Worm (Caenorhabditis elegans) whole organism, L4 larva: ENCODE results near the gene F40G12.11.
"Not testable (repeated sequence)": the region's sequence is repeated elsewhere in the genome, so short reads cannot be mapped to it uniquely, and the experiment has no call there.

Experiments
- D1046.2 ChIP-seq: fragments of 200-800 bp; sonication (Bioruptor generic); IDR thresholded peaks from 2 replicates; pipeline ENCODE4 v1.3.6; 2022; ENCODE audit warnings: missing genetic modification characterization, missing compliant biosample characterization
- F26F4.8 ChIP-seq: fragments of 200-800 bp; sonication (Bioruptor generic); conservative IDR thresholded peaks from 2 replicates; pipeline ENCODE4 v1.3.6; 2022; ENCODE audit warnings: missing genetic modification characterization, missing compliant biosample characterization
- F44E2.7 ChIP-seq: fragments of 200-800 bp; sonication (Bioruptor generic); IDR thresholded peaks from 2 replicates; pipeline ENCODE4 v2.1.2; 2022; ENCODE audit warnings: missing genetic modification characterization, missing compliant biosample characterization
- R02D3.7 ChIP-seq: fragments of 150-350 bp; sonication (generic microtip); optimal IDR thresholded peaks from 3 replicates; lab custom pipeline; 2014; ENCODE audit warnings: missing biosample characterization, missing genetic modification characterization
- T26A8.4 ChIP-seq: fragments of 200-800 bp; sonication (Bioruptor generic); IDR thresholded peaks from 2 replicates; pipeline ENCODE4 v1.3.6; 2022; ENCODE audit warnings: missing genetic modification characterization, missing compliant biosample characterization
- Y105C5A.15 ChIP-seq: fragments of 200-800 bp; sonication (Bioruptor generic); IDR thresholded peaks from 2 replicates; pipeline ENCODE4 v1.3.6; 2022; ENCODE audit warnings: missing genetic modification characterization, missing compliant biosample characterization
- Y48G9A.11 ChIP-seq: fragments of 200-800 bp; sonication (Bioruptor generic); IDR thresholded peaks from 2 replicates; pipeline ENCODE4 v1.3.6; 2022; ENCODE audit warnings: missing genetic modification reagents, missing genetic modification characterization, missing compliant biosample characterization
- aly-2 ChIP-seq: sonication (generic microtip); optimal IDR thresholded peaks from 2 replicates; lab custom pipeline; 2018; ENCODE audit warnings: missing biosample characterization, missing genetic modification characterization
- ama-1 ChIP-seq: fragments of 150-350 bp; optimal IDR thresholded peaks from 2 replicates; lab custom pipeline; 2014; ENCODE audit warnings: inconsistent platforms, mixed read lengths
- arid-1 ChIP-seq: fragments of 200-800 bp; sonication (Bioruptor generic); conservative IDR thresholded peaks from 2 replicates; pipeline ENCODE4 v1.3.6; 2022; ENCODE audit warnings: missing genetic modification reagents, missing genetic modification characterization, missing compliant biosample characterization
- ceh-20 ChIP-seq: fragments of 200-800 bp; sonication (Bioruptor generic); IDR thresholded peaks from 2 replicates; pipeline ENCODE4 v1.3.6; 2022; ENCODE audit warnings: missing genetic modification reagents, missing genetic modification characterization, missing compliant biosample characterization
- ceh-44 ChIP-seq: fragments of 200-800 bp; sonication (Bioruptor generic); IDR thresholded peaks from 2 replicates; pipeline ENCODE4 v1.3.6; 2022; ENCODE audit warnings: missing genetic modification reagents, missing genetic modification characterization, missing compliant biosample characterization
- ctbp-1 ChIP-seq: fragments of 200-800 bp; sonication (Bioruptor generic); IDR thresholded peaks from 2 replicates; pipeline ENCODE4 v1.3.6; 2022; ENCODE audit warnings: missing genetic modification reagents, missing genetic modification characterization, missing compliant biosample characterization
- daf-8 ChIP-seq: fragments of 200-800 bp; sonication (Bioruptor generic); IDR thresholded peaks from 2 replicates; pipeline ENCODE4 v1.3.6; 2022; ENCODE audit warnings: missing genetic modification characterization, missing compliant biosample characterization
- dmd-6 ChIP-seq: fragments of 200-800 bp; sonication (Bioruptor generic); IDR thresholded peaks from 2 replicates; pipeline ENCODE4 v1.3.6; 2022; ENCODE audit warnings: missing genetic modification reagents, missing genetic modification characterization, missing compliant biosample characterization
- dmd-8 ChIP-seq: fragments of 200-800 bp; sonication (Bioruptor generic); IDR thresholded peaks from 2 replicates; pipeline ENCODE4 v1.3.6; 2022; ENCODE audit warnings: missing genetic modification characterization, missing compliant biosample characterization
- dpl-1 ChIP-seq: fragments of 150-350 bp; optimal IDR thresholded peaks from 2 replicates; lab custom pipeline; 2014; ENCODE audit warnings: missing biosample characterization, missing genetic modification reagents, missing genetic modification characterization
- duxl-1 ChIP-seq: sonication (generic microtip); optimal IDR thresholded peaks from 2 replicates; lab custom pipeline; 2016; ENCODE audit warnings: mild to moderate bottlenecking, missing genetic modification characterization, moderate library complexity, missing compliant biosample characterization; ENCODE audit not compliant: poor library complexity
- egl-43 ChIP-seq: fragments of 200-800 bp; sonication (Bioruptor generic); IDR thresholded peaks from 2 replicates; pipeline ENCODE4 v1.3.6; 2022; ENCODE audit warnings: missing genetic modification reagents, missing genetic modification characterization, missing compliant biosample characterization
- fkh-10 ChIP-seq: fragments of 150-350 bp; optimal IDR thresholded peaks from 2 replicates; lab custom pipeline; 2014; ENCODE audit warnings: missing biosample characterization, missing genetic modification reagents, missing genetic modification characterization
- hmg-1.1 ChIP-seq: fragments of 200-800 bp; sonication (Bioruptor generic); IDR thresholded peaks from 2 replicates; pipeline ENCODE4 v1.3.6; 2022; ENCODE audit warnings: missing genetic modification reagents, missing genetic modification characterization, missing compliant biosample characterization
- lim-7 ChIP-seq: fragments of 200-800 bp; sonication (Bioruptor generic); IDR thresholded peaks from 2 replicates; pipeline ENCODE4 v1.3.6; 2022; ENCODE audit warnings: missing genetic modification characterization, missing compliant biosample characterization
- lin-38 ChIP-seq: fragments of 200-800 bp; sonication (Bioruptor generic); IDR thresholded peaks from 2 replicates; pipeline ENCODE4 v1.3.6; 2022; ENCODE audit warnings: missing genetic modification reagents, missing genetic modification characterization, missing compliant biosample characterization
- lir-3 ChIP-seq: sonication (generic microtip); optimal IDR thresholded peaks from 2 replicates; lab custom pipeline; 2016; ENCODE audit warnings: mild to moderate bottlenecking, missing genetic modification characterization, missing compliant biosample characterization
- madf-5 ChIP-seq, 2 experiments: fragments of 200-800 bp; sonication (Bioruptor generic); IDR thresholded peaks; 2 replicates each; pipeline ENCODE4 v1.3.6; 2022; ENCODE audit warnings: missing compliant biosample characterization in 2 of 2, missing genetic modification characterization in 2 of 2
- madf-9 ChIP-seq: fragments of 200-800 bp; sonication (Bioruptor generic); conservative IDR thresholded peaks from 2 replicates; pipeline ENCODE4 v1.3.6; 2022; ENCODE audit warnings: missing genetic modification reagents, missing genetic modification characterization, missing compliant biosample characterization
- mdt-29 ChIP-seq: fragments of 200-800 bp; sonication (Bioruptor generic); IDR thresholded peaks from 2 replicates; pipeline ENCODE4 v1.3.6; 2022; ENCODE audit warnings: missing genetic modification reagents, missing genetic modification characterization, missing compliant biosample characterization
- mxl-2 ChIP-seq: fragments of 200-800 bp; sonication (Bioruptor generic); conservative IDR thresholded peaks from 2 replicates; pipeline ENCODE4 v1.3.6; 2022; ENCODE audit warnings: missing genetic modification reagents, missing genetic modification characterization, missing compliant biosample characterization
- nhr-41 ChIP-seq: fragments of 200-800 bp; sonication (Bioruptor generic); IDR thresholded peaks from 2 replicates; pipeline ENCODE4 v1.3.6; 2022; ENCODE audit warnings: missing genetic modification reagents, missing genetic modification characterization, missing compliant biosample characterization
- nhr-42 ChIP-seq: fragments of 200-800 bp; sonication (Bioruptor generic); IDR thresholded peaks from 2 replicates; pipeline ENCODE4 v1.3.6; 2022; ENCODE audit warnings: missing genetic modification characterization, missing compliant biosample characterization
- pha-4 ChIP-seq, 2 experiments: fragments of 150-350 bp in 1 of 2; fragments of 200-800 bp in 1 of 2; sonication (Bioruptor generic) in 1 of 2; IDR thresholded peaks in 1 of 2; optimal IDR thresholded peaks in 1 of 2; 2 replicates each; pipeline versions ENCODE4 v1.3.6 to Lab custom; 2014 to 2022; ENCODE audit warnings: missing genetic modification characterization in 2 of 2, missing genetic modification reagents in 2 of 2, missing biosample characterization in 1 of 2, missing compliant biosample characterization in 1 of 2
- php-3 ChIP-seq: fragments of 200-800 bp; sonication (Bioruptor generic); IDR thresholded peaks from 2 replicates; pipeline ENCODE4 v1.3.6; 2022; ENCODE audit warnings: missing genetic modification reagents, missing genetic modification characterization, missing compliant biosample characterization
- saeg-2 ChIP-seq: fragments of 200-800 bp; sonication (Bioruptor generic); IDR thresholded peaks from 2 replicates; pipeline ENCODE4 v1.3.6; 2022; ENCODE audit warnings: missing genetic modification reagents, missing genetic modification characterization, missing compliant biosample characterization
- set-16 ChIP-seq: fragments of 200-800 bp; sonication (Bioruptor generic); IDR thresholded peaks from 2 replicates; pipeline ENCODE4 v1.3.6; 2022; ENCODE audit warnings: missing genetic modification reagents, missing genetic modification characterization, missing compliant biosample characterization
- snpc-1.2 ChIP-seq: fragments of 200-800 bp; sonication (Bioruptor generic); IDR thresholded peaks from 2 replicates; pipeline ENCODE4 v1.3.6; 2022; ENCODE audit warnings: missing genetic modification reagents, missing genetic modification characterization, missing compliant biosample characterization
- tag-97 ChIP-seq: fragments of 200-800 bp; sonication (Bioruptor generic); IDR thresholded peaks from 2 replicates; pipeline ENCODE4 v1.3.6; 2022; ENCODE audit warnings: missing genetic modification characterization, missing compliant biosample characterization
- tra-1 ChIP-seq: fragments of 200-800 bp; sonication (Bioruptor generic); IDR thresholded peaks from 2 replicates; pipeline ENCODE4 v1.3.6; 2022; ENCODE audit warnings: missing genetic modification reagents, missing genetic modification characterization, missing compliant biosample characterization
- vab-7 ChIP-seq: fragments of 200-800 bp; sonication (Bioruptor generic); IDR thresholded peaks from 2 replicates; pipeline ENCODE4 v1.3.6; 2022; ENCODE audit warnings: missing genetic modification reagents, missing genetic modification characterization, missing compliant biosample characterization
- ztf-11 ChIP-seq: fragments of 150-350 bp; optimal IDR thresholded peaks from 2 replicates; lab custom pipeline; 2014; ENCODE audit warnings: missing biosample characterization, missing genetic modification characterization

F40G12.11 gene

DNA sequence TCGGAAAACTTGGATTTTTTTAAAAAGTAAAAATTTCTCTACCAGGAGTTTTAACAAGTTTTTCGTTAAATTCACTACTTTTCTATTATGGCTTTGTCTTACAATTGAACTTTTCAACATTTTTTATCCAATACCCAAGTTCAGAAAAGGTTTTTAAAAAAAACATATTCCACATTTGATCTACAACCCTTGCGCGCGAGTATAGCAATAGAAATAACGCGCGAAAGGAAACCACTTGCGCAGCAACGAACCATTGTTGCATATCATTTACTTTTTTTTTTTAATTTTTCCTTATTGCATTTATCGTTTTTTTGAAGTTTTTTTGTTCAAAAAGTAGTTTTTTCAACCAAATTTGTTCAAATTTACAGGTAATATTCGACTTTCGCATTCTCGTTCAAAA, at the start of gene F40G12.11:
F40G12.11 (plus strand) TSS at position 369 of the 400 bp plus-strand sequence.
- TF ChIP-seq ztf-11 (tag; lab: Kevin White, UChicago) = no peak
- TF ChIP-seq ama-1 (lab: Kevin White, UChicago) = no peak
- TF ChIP-seq Y105C5A.15 (GFP tag; lab: Robert Waterston, UW) = no peak
- TF ChIP-seq tag-97 = no peak
- no peak for TF ChIP-seq fkh-10 (GFP tag; lab: Kevin White, UChicago)
- no peak for TF ChIP-seq egl-43 (GFP tag; lab: Robert Waterston, UW)
- TF ChIP-seq R02D3.7 (tag; lab: Kevin White, UChicago) = no peak
- no peak for TF ChIP-seq aly-2 (tag; lab: Kevin White, UChicago)
- no peak for TF ChIP-seq duxl-1 (tag; lab: Kevin White, UChicago)
- TF ChIP-seq lir-3 (tag; lab: Kevin White, UChicago) = no peak
- no peak for TF ChIP-seq saeg-2
- TF ChIP-seq dpl-1 (GFP tag; lab: Kevin White, UChicago) = no peak

DNA sequence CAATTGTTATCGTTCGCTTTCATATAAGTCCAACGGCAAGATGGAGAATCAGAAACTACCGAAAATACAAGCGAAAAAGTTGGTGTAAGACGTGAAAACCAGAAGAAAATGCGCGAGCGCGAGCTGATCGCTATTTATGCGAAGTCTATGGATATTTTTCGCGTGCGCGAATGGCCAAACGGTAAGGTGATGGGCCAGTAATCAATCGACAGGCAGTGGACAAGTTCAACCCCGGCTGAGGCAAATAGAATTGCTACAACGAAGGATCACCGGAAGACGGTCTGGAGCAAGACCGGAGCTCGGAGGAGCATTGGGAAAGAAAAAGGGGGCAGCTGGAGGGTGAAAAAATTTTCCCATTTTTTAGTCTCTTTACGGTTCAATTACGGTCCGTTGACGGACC, 48.5 kb upstream of the F40G12.11 start:
- TF ChIP-seq tra-1 (peak; percentile 49; the same call in 1 of the 2 replicates), F44E2.7 (peak; percentile 59; the same call in 1 of the 2 replicates), T26A8.4 (GFP tag; lab: Robert Waterston, UW) (peak; percentile 52; the same call in 1 of the 2 replicates), hmg-1.1 (peak; percentile 24; the same call in 1 of the 2 replicates), lin-38 (GFP tag; lab: Robert Waterston, UW) (peak; percentile 82), mdt-29 (GFP tag; lab: Robert Waterston, UW) (peak; percentile 56; the same call in 1 of the 2 replicates), Y48G9A.11 (GFP tag; lab: Robert Waterston, UW) (peak; percentile 81), nhr-41 (GFP tag; lab: Robert Waterston, UW) (peak; percentile 26; the same call in 1 of the 2 replicates), arid-1 (GFP tag; lab: Robert Waterston, UW) (peak; percentile 72), dmd-6 (GFP tag; lab: Robert Waterston, UW) (0 out of 2 replicates have a peak, but pooled peaks have one; percentile 35), snpc-1.2 (GFP tag; lab: Robert Waterston, UW) (peak; percentile 84), egl-43 (GFP tag; lab: Robert Waterston, UW) (peak; percentile 93), daf-8 (0 out of 2 replicates have a peak, but pooled peaks have one; percentile 33), Y105C5A.15 (GFP tag; lab: Robert Waterston, UW) (0 out of 2 replicates have a peak, but pooled peaks have one; percentile 47), dmd-8 (GFP tag; lab: Robert Waterston, UW) (peak; percentile 78), nhr-42 (GFP tag; lab: Robert Waterston, UW) (0 out of 2 replicates have a peak, but pooled peaks have one; percentile 65), madf-5 (GFP tag; IDR thresholded peaks at IDR 0.05; lab: Robert Waterston, UW) (peak; percentile 33 to 77; a peak in 2 of 4 replicates), set-16 (peak; percentile 56), D1046.2 (peak; percentile 86; the same call in 1 of the 2 replicates), F26F4.8 (GFP tag; lab: Robert Waterston, UW) (peak; percentile 92), madf-9 (GFP tag; lab: Robert Waterston, UW) (peak; percentile 59; the same call in 1 of the 2 replicates), mxl-2 (GFP tag; lab: Robert Waterston, UW) (0 out of 2 replicates have a peak, but pooled peaks have one; percentile 40), ceh-20 (GFP tag; lab: Robert Waterston, UW) (0 out of 2 replicates have a peak, but pooled peaks have one; percentile 28), ceh-44 (GFP tag; lab: Robert Waterston, UW) (peak; percentile 64; the same call in 1 of the 2 replicates), php-3 (peak; percentile 53; the same call in 1 of the 2 replicates), lim-7 (GFP tag; lab: Robert Waterston, UW) (peak; percentile 89), vab-7 (GFP tag; lab: Robert Waterston, UW) (peak; percentile 64), ctbp-1 (GFP tag; lab: Robert Waterston, UW) (peak; percentile 78), saeg-2 (0 out of 2 replicates have a peak, but pooled peaks have one; percentile 46), pha-4 (GFP tag; IDR thresholded peaks at IDR 0.05; lab: Robert Waterston, UW) (peak; percentile 75)
- TF ChIP-seq pha-4 (tag; optimal IDR thresholded peaks at IDR 0.05; lab: Kevin White, UChicago) = not testable (repeated sequence)
